Worm (Caenorhabditis elegans): ENCODE data around the gene sra-31.
A peak's percentile ranks its signal among the peaks of the same experiment; 100 is the strongest.

DNA sequence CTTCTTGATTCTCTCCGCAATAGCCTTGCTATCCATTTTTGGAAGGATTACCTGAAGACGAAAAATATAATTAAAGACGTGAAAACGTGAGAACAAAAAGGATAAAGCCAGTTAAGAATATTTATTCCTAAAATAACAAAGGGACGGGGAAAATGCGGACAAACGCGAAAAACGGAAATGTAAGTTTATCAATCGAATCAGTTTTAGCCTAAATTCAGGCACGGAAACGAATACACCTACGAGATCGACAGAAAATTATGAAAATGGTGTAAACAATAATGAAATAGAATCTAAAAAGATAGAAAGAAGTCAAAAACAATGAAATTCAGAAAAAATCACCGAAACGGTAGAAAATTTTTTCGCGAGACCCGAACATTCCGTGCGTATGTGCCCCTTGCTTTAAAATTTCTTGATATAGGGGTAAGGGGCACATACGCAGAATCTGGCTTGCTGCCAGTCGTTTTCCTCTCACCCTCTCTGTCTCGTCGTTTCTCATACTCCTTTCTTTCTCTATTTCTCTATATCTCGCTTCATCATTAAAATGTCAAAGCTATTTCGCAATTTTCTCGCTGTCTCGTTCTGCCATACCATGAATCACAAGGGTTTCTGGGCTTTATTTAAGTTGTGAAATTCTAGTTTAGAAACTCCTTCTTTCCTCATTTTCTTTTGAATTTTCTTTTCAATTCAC, 10.5 kb upstream of the sra-31 start, which contains the start of gene icd-1:
- TF ChIP-seq mel-28 (tag; optimal IDR thresholded peaks at IDR 0.05; ENCODE audit: borderline replicate concordance) (no peak), unc-62 (GFP tag; optimal IDR thresholded peaks at IDR 0.05) (peak; percentile 95)
